Worm (Caenorhabditis elegans): ENCODE data around the gene W06H8.2.
A peak's percentile ranks its signal among the peaks of the same experiment; 100 is the strongest.

Gene W06H8.2

DNA sequence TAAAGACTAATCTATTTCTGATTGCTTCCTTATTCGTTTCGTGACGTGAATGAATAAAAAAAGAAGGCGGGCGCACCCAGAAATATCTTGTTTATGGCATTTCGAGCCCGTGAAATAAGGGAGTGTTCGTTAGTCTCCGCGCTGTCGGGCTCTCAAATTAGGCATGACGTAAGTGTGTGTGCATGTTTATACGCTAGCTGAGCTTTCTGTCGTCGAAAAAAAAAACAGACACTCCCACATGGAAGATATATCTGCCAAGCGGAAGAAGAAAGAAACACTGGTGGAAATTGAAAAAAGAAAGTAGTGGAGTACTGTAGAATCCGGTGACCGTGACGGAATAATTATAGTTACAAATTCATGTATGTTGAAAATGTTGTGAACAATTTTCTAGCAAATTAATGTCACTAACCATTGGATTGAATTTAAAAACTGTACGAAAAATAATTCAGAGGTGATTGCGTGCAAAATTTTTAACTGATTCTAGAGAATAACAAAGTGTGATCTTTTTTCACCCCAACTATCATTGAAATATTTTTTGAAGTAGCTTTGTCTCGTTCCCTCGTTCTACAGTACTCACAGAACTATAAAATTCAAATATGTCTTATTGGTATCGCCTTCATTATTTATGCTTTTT lies 18.5 kb downstream of the W06H8.2 start (continued):
- TF ChIP-seq cebp-2 (GFP tag; IDR thresholded peaks at IDR 0.05) = no peak
- TF ChIP-seq madf-8 (GFP tag; conservative IDR thresholded peaks at IDR 0.05) = no peak
- TF ChIP-seq B0035.1 (tag; optimal IDR thresholded peaks at IDR 0.05) = no peak

DNA sequence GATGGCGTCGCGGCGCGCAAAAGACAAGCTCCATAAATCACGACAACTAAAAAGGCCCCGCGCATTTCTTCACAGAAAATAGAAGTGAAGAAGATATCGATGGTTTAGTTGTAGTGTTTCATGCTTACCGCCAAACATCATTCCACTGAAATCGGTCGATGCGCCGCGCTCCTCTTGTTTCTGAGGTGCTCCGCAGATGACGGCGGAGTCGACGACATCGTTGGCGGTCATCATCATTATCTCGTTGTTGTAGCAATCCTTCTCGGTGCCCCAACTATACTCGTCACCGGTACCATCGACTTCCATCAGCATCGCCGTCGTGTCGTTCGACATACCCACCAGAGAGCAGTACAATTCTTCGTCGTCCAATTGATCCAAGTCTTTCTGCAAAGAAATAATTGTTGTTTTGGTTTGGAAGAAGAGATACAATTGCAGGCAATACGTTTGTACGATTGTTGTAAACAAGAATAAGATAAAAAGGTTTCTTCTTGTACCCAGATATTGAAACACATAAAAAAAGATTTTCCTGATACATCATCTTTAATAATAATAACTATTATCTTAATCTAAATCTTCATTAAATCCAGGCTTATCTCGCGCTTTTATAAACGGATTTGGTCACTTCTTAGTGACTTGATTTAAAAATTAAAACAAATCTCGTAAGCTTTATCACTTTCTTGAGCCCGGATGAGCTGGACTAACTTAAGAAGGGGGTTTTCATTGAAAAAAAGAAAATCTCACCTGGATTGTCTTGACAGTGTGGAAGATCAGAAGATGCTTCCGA lies 19.4 kb downstream of the W06H8.2 start:
- TF ChIP-seq egl-44 (GFP tag; IDR thresholded peaks at IDR 0.05) = no peak
- TF ChIP-seq pbrm-1 (GFP tag; IDR thresholded peaks at IDR 0.05) = no peak; the same call in 1 of the 2 replicates
- no peak for TF ChIP-seq Y67H2A.10 (GFP tag; conservative IDR thresholded peaks at IDR 0.05)
- TF ChIP-seq madf-8 (GFP tag; conservative IDR thresholded peaks at IDR 0.05) = no peak
- no peak; the same call in 1 of the 2 replicates for TF ChIP-seq B0336.3 (GFP tag; IDR thresholded peaks at IDR 0.05)
- no peak for TF ChIP-seq rcor-1 (GFP tag; IDR thresholded peaks at IDR 0.05)
- no peak for TF ChIP-seq madf-6 (GFP tag; IDR thresholded peaks at IDR 0.05)
- TF ChIP-seq ets-4 (GFP tag; optimal IDR thresholded peaks at IDR 0.05) = no peak
- no peak for TF ChIP-seq lag-1 (GFP tag; IDR thresholded peaks at IDR 0.05)
- no peak for TF ChIP-seq ztf-6 (GFP tag; IDR thresholded peaks at IDR 0.05)
- no peak for TF ChIP-seq ceh-58 (GFP tag; IDR thresholded peaks at IDR 0.05)
- no peak for TF ChIP-seq unc-130 (GFP tag; optimal IDR thresholded peaks at IDR 0.05)
- no peak for TF ChIP-seq ztf-22 (GFP tag; optimal IDR thresholded peaks at IDR 0.05)
- TF ChIP-seq mcd-1 (GFP tag; IDR thresholded peaks at IDR 0.05) = peak; percentile 36; the same call in 1 of the 2 replicates
- no peak for TF ChIP-seq lin-26 (GFP tag; IDR thresholded peaks at IDR 0.05)
- TF ChIP-seq ceh-79 (tag; optimal IDR thresholded peaks at IDR 0.05) = no peak
- TF ChIP-seq tbp1 (GFP tag; optimal IDR thresholded peaks at IDR 0.05) = no peak
- no peak for TF ChIP-seq snpc-4 (GFP tag; optimal IDR thresholded peaks at IDR 0.05)
- TF ChIP-seq snpc-4 (tag; optimal IDR thresholded peaks at IDR 0.05) = no peak
- no peak for TF ChIP-seq lin-40 (tag; optimal IDR thresholded peaks at IDR 0.05)
- no peak for TF ChIP-seq F33H1.4 (GFP tag; IDR thresholded peaks at IDR 0.05)
- no peak for TF ChIP-seq sdz-38 (tag; optimal IDR thresholded peaks at IDR 0.05)
- no peak for TF ChIP-seq unc-62 (GFP tag; optimal IDR thresholded peaks at IDR 0.05)
- TF ChIP-seq fkh-3 (tag; optimal IDR thresholded peaks at IDR 0.05) = no peak
- no peak for TF ChIP-seq F57C9.4 (tag; optimal IDR thresholded peaks at IDR 0.05)
- no peak for TF ChIP-seq C06A6.2 (GFP tag; conservative IDR thresholded peaks at IDR 0.05)
- no peak for TF ChIP-seq egl-18 (GFP tag; IDR thresholded peaks at IDR 0.05)
- TF ChIP-seq F10E7.11 (tag; optimal IDR thresholded peaks at IDR 0.05) = no peak
- TF ChIP-seq ztf-26 (tag; optimal IDR thresholded peaks at IDR 0.05) = no peak
- TF ChIP-seq akir-1 (GFP tag; optimal IDR thresholded peaks at IDR 0.05) = no peak
- TF ChIP-seq gei-17 (GFP tag; optimal IDR thresholded peaks at IDR 0.05) = peak; percentile 4
- peak; percentile 25; the same call in 1 of the 2 replicates for TF ChIP-seq hmg-20 (GFP tag; IDR thresholded peaks at IDR 0.05)
- TF ChIP-seq sptf-2 (GFP tag; optimal IDR thresholded peaks at IDR 0.05) = no peak
- TF ChIP-seq Y95B8A.8 (GFP tag; IDR thresholded peaks at IDR 0.05) = no peak
- no peak for TF ChIP-seq zim-3 (tag; optimal IDR thresholded peaks at IDR 0.05)
- no peak for TF ChIP-seq Y79H2A.3 (GFP tag; conservative IDR thresholded peaks at IDR 0.05)
- no peak for TF ChIP-seq nhr-80 (tag; optimal IDR thresholded peaks at IDR 0.05)
- peak; percentile 29 for TF ChIP-seq F52B5.7 (tag; optimal IDR thresholded peaks at IDR 0.05)
- no peak for TF ChIP-seq let-607 (tag; optimal IDR thresholded peaks at IDR 0.05)
- no peak for TF ChIP-seq Y53F4B.3 (GFP tag; IDR thresholded peaks at IDR 0.05)
- no peak for TF ChIP-seq mxl-1 (tag; optimal IDR thresholded peaks at IDR 0.05)
- no peak for TF ChIP-seq him-1 (tag; optimal IDR thresholded peaks at IDR 0.05)
- TF ChIP-seq cebp-2 (GFP tag; IDR thresholded peaks at IDR 0.05) = no peak
- TF ChIP-seq aptf-3 (GFP tag; IDR thresholded peaks at IDR 0.05) = no peak
